Fruit fly (Drosophila melanogaster): Measurements from ENCODE around the gene Brr2.

Brr2 gene

dm6 chr3L:15999358-16000005 lies 31.8 kb upstream of the Brr2 start (continued):
- peak; percentile 47 for TF ChIP-seq pros (GFP tag; optimal IDR thresholded peaks at IDR 0.05)
- TF ChIP-seq CG30020 (tag; optimal IDR thresholded peaks at IDR 0.05), result no peak
- TF ChIP-seq wor (GFP tag; IDR thresholded peaks at IDR 0.05), result no peak
- TF ChIP-seq CG7372 (GFP tag; IDR thresholded peaks at IDR 0.05), result no peak
- TF ChIP-seq CG4424 (GFP tag; optimal IDR thresholded peaks at IDR 0.05), result peak; percentile 12
- TF ChIP-seq Hey (tag; optimal IDR thresholded peaks at IDR 0.05), result no peak
- peak; percentile 65 for TF ChIP-seq CG14014 (GFP tag; IDR thresholded peaks at IDR 0.05)
- peak; percentile 63 for TF ChIP-seq PHDP (tag; optimal IDR thresholded peaks at IDR 0.05)
- no peak for TF ChIP-seq eyg (GFP tag; optimal IDR thresholded peaks at IDR 0.05)
- TF ChIP-seq eve (GFP tag; optimal IDR thresholded peaks at IDR 0.05), result peak in 1 of 2 experiments; percentile 30
- no peak for TF ChIP-seq ssp (GFP tag; IDR thresholded peaks at IDR 0.05)
- peak; percentile 36 for TF ChIP-seq scrt (GFP tag; optimal IDR thresholded peaks at IDR 0.05)
- no peak for TF ChIP-seq ac (GFP tag; optimal IDR thresholded peaks at IDR 0.05)
- TF ChIP-seq peb (GFP tag; IDR thresholded peaks at IDR 0.05), result no peak
- no peak for TF ChIP-seq pnt (GFP tag; optimal IDR thresholded peaks at IDR 0.05)
- no peak for TF ChIP-seq aop (GFP tag; IDR thresholded peaks at IDR 0.05)
- TF ChIP-seq fd3F (GFP tag; optimal IDR thresholded peaks at IDR 0.05), result peak; percentile 41
- peak; percentile 49; the same call in 1 of the 2 replicates for TF ChIP-seq CG31224 (GFP tag; IDR thresholded peaks at IDR 0.05)
- TF ChIP-seq exex (tag; optimal IDR thresholded peaks at IDR 0.05), result peak; percentile 97
- no peak for TF ChIP-seq CTCF (GFP tag; optimal IDR thresholded peaks at IDR 0.05)
- no peak for TF ChIP-seq dmrt99B (tag; optimal IDR thresholded peaks at IDR 0.05)
- TF ChIP-seq CG7357 (GFP tag; IDR thresholded peaks at IDR 0.05), result no peak
- no peak for TF ChIP-seq org-1 (GFP tag; optimal IDR thresholded peaks at IDR 0.05)
- no peak for TF ChIP-seq Bdp1 (GFP tag; optimal IDR thresholded peaks at IDR 0.05)
- peak; percentile 38 for TF ChIP-seq Asciz (GFP tag; optimal IDR thresholded peaks at IDR 0.05)
- TF ChIP-seq C15 (GFP tag; IDR thresholded peaks at IDR 0.05), result 0 out of 3 replicates have a peak, but pooled peaks have one; percentile 51
- TF ChIP-seq sug (tag; optimal IDR thresholded peaks at IDR 0.05), result peak; percentile 97
- peak; percentile 5 for TF ChIP-seq CG6254 (GFP tag; optimal IDR thresholded peaks at IDR 0.05)
- TF ChIP-seq br (optimal IDR thresholded peaks at IDR 0.05), result no peak
- no peak for TF ChIP-seq Dref (GFP tag; IDR thresholded peaks at IDR 0.05)
- TF ChIP-seq CG10274 (GFP tag; optimal IDR thresholded peaks at IDR 0.05), result no peak
- TF ChIP-seq CG11504 (tag; optimal IDR thresholded peaks at IDR 0.05), result no peak
- TF ChIP-seq CG7556 (GFP tag; optimal IDR thresholded peaks at IDR 0.05), result peak; percentile 63
- TF ChIP-seq chn (GFP tag; optimal IDR thresholded peaks at IDR 0.05), result no peak
- TF ChIP-seq CG13123 (GFP tag; optimal IDR thresholded peaks at IDR 0.05), result no peak
- TF ChIP-seq bab2 (GFP tag; optimal IDR thresholded peaks at IDR 0.05), result peak; percentile 50
- TF ChIP-seq ab (GFP tag; optimal IDR thresholded peaks at IDR 0.05), result no peak
- peak; percentile 79 for TF ChIP-seq slbo (GFP tag; IDR thresholded peaks at IDR 0.05)
- TF ChIP-seq insv (GFP tag; optimal IDR thresholded peaks at IDR 0.05), result no peak
- TF ChIP-seq CG3995 (GFP tag; optimal IDR thresholded peaks at IDR 0.05), result no peak
- TF ChIP-seq repo (GFP tag; optimal IDR thresholded peaks at IDR 0.05), result no peak
- no peak for TF ChIP-seq CG14965 (GFP tag; optimal IDR thresholded peaks at IDR 0.05; ENCODE audit: borderline replicate concordance)
- TF ChIP-seq Atf3 (GFP tag; optimal IDR thresholded peaks at IDR 0.05), result peak; percentile 14
- TF ChIP-seq CG11093 (GFP tag; IDR thresholded peaks at IDR 0.05), result peak; percentile 26; the same call in 1 of the 3 replicates
- TF ChIP-seq CG11696 (GFP tag; IDR thresholded peaks at IDR 0.05), result peak; percentile 57
- no peak for TF ChIP-seq dati (GFP tag; IDR thresholded peaks at IDR 0.05)
- TF ChIP-seq crc (GFP tag; optimal IDR thresholded peaks at IDR 0.05), result no peak
- TF ChIP-seq CG4707 (GFP tag; optimal IDR thresholded peaks at IDR 0.05), result no peak
- TF ChIP-seq Dad (GFP tag; optimal IDR thresholded peaks at IDR 0.05), result no peak
- no peak for TF ChIP-seq CG31365 (tag; optimal IDR thresholded peaks at IDR 0.05)
- TF ChIP-seq lilli (GFP tag; optimal IDR thresholded peaks at IDR 0.05), result peak; percentile 5
- peak; percentile 39; the same call in 1 of the 2 replicates for TF ChIP-seq Poxn (GFP tag; IDR thresholded peaks at IDR 0.05)
